Fruit fly (Drosophila melanogaster) whole organism, embryonic: Measurements from ENCODE around the gene retinin.

ENCODE experiments used
- Atf6 ChIP-seq: fragments of 200-800 bp; sonication (Bioruptor generic); IDR thresholded peaks from 2 replicates; pipeline ENCODE4 v1.3.6; 2022; ENCODE audit warnings: missing biosample characterization, missing genetic modification characterization
- B-H1 ChIP-seq: fragments of 200-800 bp; sonication (Bioruptor generic); IDR thresholded peaks from 3 replicates; pipeline ENCODE4 v1.3.6; 2022; ENCODE audit warnings: missing biosample characterization, missing genetic modification characterization
- CG10431 ChIP-seq: fragments of 200-800 bp; sonication (Bioruptor generic); optimal IDR thresholded peaks from 3 replicates; lab custom pipeline; 2018; ENCODE audit warnings: missing biosample characterization, mild to moderate bottlenecking, missing genetic modification characterization
- CG10654 ChIP-seq: fragments of 200-800 bp; sonication (Bioruptor generic); optimal IDR thresholded peaks from 2 replicates; lab custom pipeline; 2016; ENCODE audit warnings: missing biosample characterization, missing genetic modification characterization
- CG11093 ChIP-seq: fragments of 200-800 bp; sonication (Bioruptor generic); IDR thresholded peaks from 3 replicates; pipeline ENCODE4 v1.3.6; 2022; ENCODE audit warnings: missing biosample characterization, missing genetic modification characterization
- CG11695 ChIP-seq: fragments of 200-800 bp; sonication (Bioruptor generic); IDR thresholded peaks from 3 replicates; pipeline ENCODE4 v1.3.6; 2022; ENCODE audit warnings: missing biosample characterization, missing genetic modification characterization
- CG11696 ChIP-seq: fragments of 200-800 bp; sonication (Bioruptor generic); IDR thresholded peaks from 2 replicates; pipeline ENCODE4 v1.3.6; 2022; ENCODE audit warnings: missing biosample characterization, missing genetic modification characterization
- CG14014 ChIP-seq: fragments of 200-800 bp; sonication (Bioruptor generic); IDR thresholded peaks from 2 replicates; pipeline ENCODE4 v1.3.6; 2022; ENCODE audit warnings: missing biosample characterization, missing genetic modification characterization
- CG15269 ChIP-seq: fragments of 200-800 bp; sonication (Bioruptor generic); optimal IDR thresholded peaks from 2 replicates; lab custom pipeline; 2018; ENCODE audit warnings: missing biosample characterization, mild to moderate bottlenecking, missing genetic modification characterization, moderate library complexity
- CG17328 ChIP-seq: fragments of 200-800 bp; sonication (Bioruptor generic); IDR thresholded peaks from 2 replicates; pipeline ENCODE4 v1.3.6; 2022; ENCODE audit warnings: missing biosample characterization, missing genetic modification characterization
- CG17568 ChIP-seq: fragments of 200-800 bp; sonication (Bioruptor generic); optimal IDR thresholded peaks from 2 replicates; lab custom pipeline; 2018; ENCODE audit warnings: missing biosample characterization, mild to moderate bottlenecking, missing genetic modification characterization, moderate library complexity
- CG33213 ChIP-seq: fragments of 200-800 bp; sonication (Bioruptor generic); optimal IDR thresholded peaks from 3 replicates; lab custom pipeline; 2016; ENCODE audit warnings: missing biosample characterization, missing genetic modification characterization
- CG33557 ChIP-seq: fragments of 200-800 bp; sonication (Bioruptor generic); optimal IDR thresholded peaks from 2 replicates; lab custom pipeline; 2019; ENCODE audit warnings: missing biosample characterization, mild to moderate bottlenecking, missing genetic modification characterization, moderate library complexity
- CG4424 ChIP-seq: fragments of 200-800 bp; sonication (Bioruptor generic); optimal IDR thresholded peaks from 3 replicates; lab custom pipeline; 2016; ENCODE audit warnings: missing biosample characterization, missing genetic modification characterization
- CG6765 ChIP-seq: fragments of 200-800 bp; sonication (Bioruptor generic); optimal IDR thresholded peaks from 3 replicates; lab custom pipeline; 2017; ENCODE audit warnings: missing biosample characterization, mild to moderate bottlenecking, missing genetic modification characterization
- CG9437 ChIP-seq: fragments of 200-800 bp; sonication (Bioruptor generic); optimal IDR thresholded peaks from 2 replicates; lab custom pipeline; 2018; ENCODE audit warnings: missing biosample characterization, mild to moderate bottlenecking, missing genetic modification characterization
- E2f1 ChIP-seq: fragments of 200-800 bp; sonication (Bioruptor generic); IDR thresholded peaks from 2 replicates; pipeline ENCODE4 v1.3.6; 2022; ENCODE audit warnings: missing biosample characterization, missing genetic modification characterization
- Gug ChIP-seq: fragments of 200-800 bp; sonication (Bioruptor generic); IDR thresholded peaks from 4 replicates; pipeline ENCODE4 v1.3.6; 2022; ENCODE audit warnings: missing biosample characterization, missing genetic modification characterization
- H15 ChIP-seq: fragments of 200-800 bp; sonication (Bioruptor generic); IDR thresholded peaks from 3 replicates; pipeline ENCODE4 v1.3.6; 2022; ENCODE audit warnings: missing biosample characterization, missing genetic modification characterization
- Hr3 ChIP-seq: fragments of 200-800 bp; sonication (Bioruptor generic); optimal IDR thresholded peaks from 3 replicates; lab custom pipeline; 2016; ENCODE audit warnings: missing biosample characterization, missing genetic modification characterization
- Med ChIP-seq: fragments of 200-800 bp; sonication (Bioruptor generic); peaks from one replicate; lab custom pipeline; 2016; ENCODE audit warnings: missing biosample characterization, missing genetic modification characterization, mild to moderate bottlenecking, inconsistent platforms, moderate library complexity
- Meics ChIP-seq: fragments of 200-800 bp; sonication (Bioruptor generic); optimal IDR thresholded peaks from 2 replicates; lab custom pipeline; 2017; ENCODE audit warnings: missing biosample characterization, mild to moderate bottlenecking, missing genetic modification characterization
- Neu2 ChIP-seq: fragments of 200-800 bp; sonication (Bioruptor generic); optimal IDR thresholded peaks from 3 replicates; lab custom pipeline; 2016; ENCODE audit warnings: missing biosample characterization, missing genetic modification characterization, borderline replicate concordance
- Rfx ChIP-seq: fragments of 200-800 bp; sonication (Bioruptor generic); IDR thresholded peaks from 2 replicates; pipeline ENCODE4 v1.3.6; 2022; ENCODE audit warnings: missing biosample characterization, missing genetic modification characterization
- abd-A ChIP-seq: fragments of 200-800 bp; sonication (Bioruptor generic); optimal IDR thresholded peaks from 3 replicates; lab custom pipeline; 2019; ENCODE audit warnings: missing biosample characterization, mild to moderate bottlenecking, missing genetic modification characterization, moderate library complexity
- ase ChIP-seq: fragments of 200-800 bp; sonication (Bioruptor generic); IDR thresholded peaks from 3 replicates; pipeline ENCODE4 v1.3.6; 2022; ENCODE audit warnings: missing biosample characterization, missing genetic modification characterization
- az2 ChIP-seq: fragments of 200-800 bp; sonication (Bioruptor generic); optimal IDR thresholded peaks from 3 replicates; lab custom pipeline; 2016; ENCODE audit warnings: missing biosample characterization, missing genetic modification characterization
- cato ChIP-seq: fragments of 200-800 bp; sonication (Bioruptor generic); optimal IDR thresholded peaks from 2 replicates; lab custom pipeline; 2016; ENCODE audit warnings: missing biosample characterization, missing genetic modification characterization, borderline replicate concordance
- dmrt99B ChIP-seq: fragments of 200-800 bp; sonication (Bioruptor generic); optimal IDR thresholded peaks from 2 replicates; lab custom pipeline; 2018; ENCODE audit warnings: missing biosample characterization, mild to moderate bottlenecking, missing genetic modification characterization, moderate library complexity
- esg ChIP-seq: fragments of 200-800 bp; sonication (Bioruptor generic); conservative IDR thresholded peaks from 2 replicates; pipeline ENCODE4 v1.3.6; 2022; ENCODE audit warnings: missing biosample characterization, missing genetic modification characterization
- eyg ChIP-seq: fragments of 200-800 bp; sonication (Bioruptor generic); optimal IDR thresholded peaks from 3 replicates; lab custom pipeline; 2016; ENCODE audit warnings: missing biosample characterization, missing genetic modification characterization
- fd3F ChIP-seq: fragments of 200-800 bp; sonication (Bioruptor generic); optimal IDR thresholded peaks from 2 replicates; lab custom pipeline; 2018; ENCODE audit warnings: missing biosample characterization, mild to moderate bottlenecking, missing genetic modification characterization, moderate library complexity
- gcm2 ChIP-seq: fragments of 200-800 bp; sonication (Bioruptor generic); optimal IDR thresholded peaks from 2 replicates; lab custom pipeline; 2016; ENCODE audit warnings: missing biosample characterization, missing genetic modification characterization
- gfzf ChIP-seq: fragments of 200-800 bp; sonication (Bioruptor generic); optimal IDR thresholded peaks from 2 replicates; lab custom pipeline; 2016; ENCODE audit warnings: missing biosample characterization, mild to moderate bottlenecking, missing genetic modification characterization, moderate library complexity
- ind ChIP-seq: fragments of 200-800 bp; sonication (Bioruptor generic); optimal IDR thresholded peaks from 3 replicates; lab custom pipeline; 2016; ENCODE audit warnings: missing biosample characterization, missing genetic modification characterization
- jigr1 ChIP-seq: fragments of 200-800 bp; sonication (Bioruptor generic); IDR thresholded peaks from 3 replicates; pipeline ENCODE4 v1.3.6; 2022; ENCODE audit warnings: missing biosample characterization, missing genetic modification characterization
- kni ChIP-seq: fragments of 200-800 bp; sonication (Bioruptor generic); optimal IDR thresholded peaks from 3 replicates; lab custom pipeline; 2017; ENCODE audit warnings: mild to moderate bottlenecking, missing biosample characterization, missing genetic modification reagents, missing genetic modification characterization
- lab ChIP-seq: fragments of 200-800 bp; sonication (Bioruptor generic); optimal IDR thresholded peaks from 3 replicates; lab custom pipeline; 2017; ENCODE audit warnings: missing biosample characterization, missing genetic modification characterization, mild to moderate bottlenecking, moderate library complexity, missing genetic modification reagents
- nom ChIP-seq: fragments of 200-800 bp; sonication (Bioruptor generic); optimal IDR thresholded peaks from 2 replicates; lab custom pipeline; 2017; ENCODE audit warnings: missing biosample characterization, missing genetic modification characterization, mild to moderate bottlenecking, moderate library complexity, missing genetic modification reagents
- oc ChIP-seq: fragments of 200-800 bp; sonication (Bioruptor generic); optimal IDR thresholded peaks from 2 replicates; lab custom pipeline; 2018; ENCODE audit warnings: missing biosample characterization, mild to moderate bottlenecking, missing genetic modification characterization, moderate library complexity
- pan ChIP-seq, 4 experiments: fragments of >200 bp in 3 of 4; fragments of 200-800 bp in 1 of 4; sonication (Bioruptor generic) in 1 of 4; optimal IDR thresholded peaks in 3 of 4; IDR thresholded peaks in 1 of 4; 2 replicates each; pipeline versions ENCODE4 v1.3.6 to Lab custom; 2017 to 2022; ENCODE audit warnings: missing biosample characterization in 2 of 4, missing genetic modification characterization in 2 of 4, mixed read lengths in 1 of 4
- ranshi ChIP-seq: fragments of 200-800 bp; sonication (Bioruptor generic); IDR thresholded peaks from 2 replicates; pipeline ENCODE4 v1.3.6; 2022; ENCODE audit warnings: missing biosample characterization, missing genetic modification characterization
- sisA ChIP-seq: fragments of 200-800 bp; sonication (Bioruptor generic); IDR thresholded peaks from 2 replicates; pipeline ENCODE4 v1.3.6; 2022; ENCODE audit warnings: missing biosample characterization, missing genetic modification characterization
- tgo ChIP-seq: fragments of 200-800 bp; sonication (Bioruptor generic); IDR thresholded peaks from 3 replicates; pipeline ENCODE4 v1.3.6; 2022; ENCODE audit warnings: missing biosample characterization, missing genetic modification characterization
- tin ChIP-seq: fragments of 200-800 bp; sonication (Bioruptor generic); optimal IDR thresholded peaks from 3 replicates; lab custom pipeline; 2016; ENCODE audit warnings: missing biosample characterization, missing genetic modification characterization
- tio ChIP-seq: fragments of 200-800 bp; sonication (Bioruptor generic); optimal IDR thresholded peaks from 2 replicates; lab custom pipeline; 2017; ENCODE audit warnings: missing biosample characterization, missing genetic modification characterization, inconsistent platforms
- ttk ChIP-seq: fragments of 200-800 bp; sonication (Bioruptor generic); IDR thresholded peaks from 2 replicates; pipeline ENCODE4 v2.1.2; 2022; ENCODE audit warnings: missing biosample characterization, missing genetic modification characterization
- vvl ChIP-seq: fragments of 200-800 bp; sonication (Bioruptor generic); IDR thresholded peaks from 2 replicates; pipeline ENCODE4 v1.3.6; 2022; ENCODE audit warnings: missing biosample characterization, missing genetic modification characterization
- yki ChIP-seq: fragments of >200 bp; optimal IDR thresholded peaks from 3 replicates; lab custom pipeline; 2018
- zen2 ChIP-seq: fragments of 200-800 bp; sonication (Bioruptor generic); IDR thresholded peaks from 3 replicates; pipeline ENCODE4 v1.3.6; 2022; ENCODE audit warnings: missing biosample characterization, missing genetic modification characterization; ENCODE audit not compliant: partially characterized antibody

Gene retinin

dm6 chr3L:16289067-16289466 is 42.7 kb upstream of the retinin start (continued):
- TF ChIP-seq E2f1 (GFP tag; lab: Robert Waterston, UW) (peak; percentile 33; the same call in 1 of the 2 replicates), CG4424 (GFP tag; lab: Kevin White, UChicago) (peak; percentile 38), eyg (GFP tag; lab: Kevin White, UChicago) (no peak), esg (GFP tag; lab: Robert Waterston, UW) (peak; percentile 64; the same call in 1 of the 2 replicates), ase (GFP tag; lab: Robert Waterston, UW) (peak; percentile 47; the same call in 1 of the 3 replicates), cato (no peak), CG33557 (GFP tag; lab: Kevin White, UChicago) (no peak), CG15269 (peak; percentile 67), B-H1 (GFP tag; lab: Robert Waterston, UW) (0 out of 3 replicates have a peak, but pooled peaks have one; percentile 16), CG9437 (GFP tag; lab: Kevin White, UChicago) (peak; percentile 25), zen2 (GFP tag; lab: Robert Waterston, UW) (no peak), Rfx (GFP tag; lab: Robert Waterston, UW) (peak; percentile 38; the same call in 1 of the 2 replicates), oc (tag; lab: Kevin White, UChicago) (no peak), lab (GFP tag; lab: Kevin White, UChicago) (peak; percentile 19), H15 (GFP tag; lab: Robert Waterston, UW) (peak; percentile 53; the same call in 1 of the 3 replicates), sisA (GFP tag; lab: Robert Waterston, UW) (peak; percentile 15; the same call in 1 of the 2 replicates), tin (GFP tag; lab: Kevin White, UChicago) (peak; percentile 10), ttk (GFP tag; lab: Robert Waterston, UW) (0 out of 2 replicates have a peak, but pooled peaks have one; percentile 11), nom (GFP tag; lab: Kevin White, UChicago) (no peak), Hr3 (GFP tag; lab: Kevin White, UChicago) (peak; percentile 24), vvl (GFP tag; lab: Robert Waterston, UW) (peak; percentile 40; the same call in 1 of the 2 replicates), CG6765 (GFP tag; lab: Kevin White, UChicago) (no peak), Meics (GFP tag; lab: Kevin White, UChicago) (peak; percentile 39), CG11093 (GFP tag; lab: Robert Waterston, UW) (no peak), Atf6 (GFP tag; lab: Robert Waterston, UW) (peak; percentile 38; the same call in 1 of the 2 replicates), az2 (GFP tag; lab: Kevin White, UChicago) (peak; percentile 31), CG10431 (GFP tag; lab: Kevin White, UChicago) (no peak), Gug (GFP tag; lab: Robert Waterston, UW) (0 out of 4 replicates have a peak, but pooled peaks have one; percentile 13), tgo (peak; percentile 43; the same call in 1 of the 3 replicates), Med (no peak), CG11696 (GFP tag; lab: Robert Waterston, UW) (peak; percentile 44; the same call in 1 of the 2 replicates), CG10654 (peak; percentile 2), dmrt99B (tag; lab: Kevin White, UChicago) (peak; percentile 43), ranshi (GFP tag; lab: Robert Waterston, UW) (0 out of 2 replicates have a peak, but pooled peaks have one; percentile 28), CG17328 (GFP tag; lab: Robert Waterston, UW) (peak; percentile 44; the same call in 1 of the 2 replicates), jigr1 (GFP tag; lab: Robert Waterston, UW) (no peak), yki (lab: Kevin White, UChicago) (no peak), Neu2 (GFP tag; lab: Kevin White, UChicago) (no peak), pan (optimal IDR thresholded peaks at IDR 0.05; lab: Kevin White, UChicago) (no peak), pan (GFP tag; optimal IDR thresholded peaks at IDR 0.05 in 1 of 2, IDR thresholded peaks at IDR 0.05 in 1 of 2) (peak in 1 of 2 experiments; percentile 37), abd-A (no peak), CG11695 (GFP tag; lab: Robert Waterston, UW) (0 out of 3 replicates have a peak, but pooled peaks have one; percentile 27), CG17568 (no peak), fd3F (peak; percentile 36), gfzf (GFP tag; lab: Kevin White, UChicago) (no peak), CG33213 (GFP tag; lab: Kevin White, UChicago) (no peak), gcm2 (GFP tag; lab: Kevin White, UChicago) (no peak), CG14014 (no peak), kni (no peak), tio (GFP tag; lab: Kevin White, UChicago) (peak; percentile 5), ind (peak; percentile 23)
